Fruit fly (Drosophila melanogaster) whole organism, pupa: ENCODE results near the gene CG43181.

ENCODE experiments used
- CG14655 ChIP-seq: fragments of 200-800 bp; sonication (Bioruptor generic); optimal IDR thresholded peaks from 3 replicates; lab custom pipeline; 2017; ENCODE audit warnings: mild to moderate bottlenecking, missing biosample characterization, missing genetic modification reagents, missing genetic modification characterization
- CG15710 ChIP-seq: fragments of 200-800 bp; sonication (Bioruptor generic); optimal IDR thresholded peaks from 2 replicates; lab custom pipeline; 2018; ENCODE audit warnings: missing biosample characterization, mild to moderate bottlenecking, missing genetic modification characterization, moderate library complexity
- CG17806 ChIP-seq: fragments of 200-800 bp; sonication (Bioruptor generic); optimal IDR thresholded peaks from 2 replicates; lab custom pipeline; 2018; ENCODE audit warnings: missing biosample characterization, mild to moderate bottlenecking, missing genetic modification characterization, moderate library complexity
- CG34367 ChIP-seq: fragments of 200-800 bp; sonication (Bioruptor generic); optimal IDR thresholded peaks from 2 replicates; lab custom pipeline; 2018; ENCODE audit warnings: missing biosample characterization, mild to moderate bottlenecking, missing genetic modification characterization
- CG9948 ChIP-seq: fragments of 200-800 bp; sonication (Bioruptor generic); optimal IDR thresholded peaks from 2 replicates; lab custom pipeline; 2018; ENCODE audit warnings: missing biosample characterization, mild to moderate bottlenecking, missing genetic modification characterization, moderate library complexity
- D1 ChIP-seq: fragments of 200-800 bp; sonication (Bioruptor generic); optimal IDR thresholded peaks from 2 replicates; lab custom pipeline; 2018; ENCODE audit warnings: missing biosample characterization, mild to moderate bottlenecking, missing genetic modification characterization, moderate library complexity
- EcR ChIP-seq: fragments of 200-800 bp; sonication (Bioruptor generic); optimal IDR thresholded peaks from 3 replicates; lab custom pipeline; 2019; ENCODE audit warnings: missing biosample characterization, missing genetic modification characterization, mild to moderate bottlenecking, moderate library complexity, missing genetic modification reagents
- Ets98B ChIP-seq: fragments of 200-800 bp; sonication (Bioruptor generic); IDR thresholded peaks from 2 replicates; pipeline ENCODE4 v1.3.6; 2022; ENCODE audit warnings: missing biosample characterization, missing genetic modification characterization
- Pif1A ChIP-seq: fragments of 200-800 bp; sonication (Bioruptor generic); optimal IDR thresholded peaks from 3 replicates; lab custom pipeline; 2016; ENCODE audit warnings: missing biosample characterization, missing genetic modification characterization
- Pif1B ChIP-seq: fragments of 200-800 bp; sonication (Bioruptor generic); optimal IDR thresholded peaks from 3 replicates; lab custom pipeline; 2016; ENCODE audit warnings: missing biosample characterization, missing genetic modification characterization
- Snoo ChIP-seq: fragments of 200-800 bp; sonication (Bioruptor generic); optimal IDR thresholded peaks from 3 replicates; lab custom pipeline; 2017; ENCODE audit warnings: missing biosample characterization, mild to moderate bottlenecking, missing genetic modification characterization, inconsistent platforms
- fd96Ca ChIP-seq: fragments of 200-800 bp; sonication (Bioruptor generic); IDR thresholded peaks from 3 replicates; pipeline ENCODE4 v1.3.6; 2022; ENCODE audit warnings: missing biosample characterization, missing genetic modification characterization
- gl ChIP-seq: fragments of 200-800 bp; sonication (Bioruptor generic); optimal IDR thresholded peaks from 2 replicates; lab custom pipeline; 2018; ENCODE audit warnings: missing biosample characterization, mild to moderate bottlenecking, missing genetic modification characterization

dm6 chrX:378341-378740 is 28.0 kb downstream of the CG43181 start:
- TF ChIP-seq Pif1A (GFP tag; lab: Kevin White, UChicago) (no peak), fd96Ca (GFP tag; lab: Robert Waterston, UW) (no peak), CG17806 (peak; percentile 29), D1 (tag; lab: Kevin White, UChicago) (no peak), EcR (GFP tag; lab: Kevin White, UChicago) (peak; percentile 21), CG34367 (tag; lab: Kevin White, UChicago) (peak; percentile 30), CG9948 (tag; lab: Kevin White, UChicago) (peak; percentile 51), CG15710 (tag; lab: Kevin White, UChicago) (peak; percentile 55), gl (tag; lab: Kevin White, UChicago) (no peak), Ets98B (GFP tag; lab: Robert Waterston, UW) (no peak), CG14655 (GFP tag; lab: Kevin White, UChicago) (peak; percentile 70), Pif1B (GFP tag; lab: Kevin White, UChicago) (no peak), Snoo (tag; lab: Kevin White, UChicago) (no peak)
